Worm (Caenorhabditis elegans) whole organism, L4 larva: Measurements from ENCODE around the gene C08D8.1.

Experiments
- lin-1 ChIP-seq: fragments of 200-800 bp; sonication (Bioruptor generic); IDR thresholded peaks from 2 replicates; pipeline ENCODE4 v1.3.6; 2022; ENCODE audit warnings: missing genetic modification reagents, missing genetic modification characterization, missing compliant biosample characterization
- nhr-237 ChIP-seq: sonication (generic microtip); optimal IDR thresholded peaks from 2 replicates; lab custom pipeline; 2017; ENCODE audit warnings: missing biosample characterization, missing genetic modification characterization
- pqm-1 ChIP-seq: sonication (generic microtip); optimal IDR thresholded peaks from 2 replicates; lab custom pipeline; 2017; ENCODE audit warnings: missing biosample characterization, missing genetic modification characterization
- unc-39 ChIP-seq: sonication (generic microtip); optimal IDR thresholded peaks from 2 replicates; lab custom pipeline; 2017; ENCODE audit warnings: missing biosample characterization, missing genetic modification characterization

ce11 chrV:8380076-8380475, 34.5 kb downstream of the C08D8.1 start:
- TF ChIP-seq lin-1: no peak
- TF ChIP-seq nhr-237: no peak
- TF ChIP-seq pqm-1 (tag; lab: Kevin White, UChicago): no peak
- TF ChIP-seq unc-39: no peak
